Worm (Caenorhabditis elegans) whole organism, L1 larva: ENCODE results near the gene ZK470.4.
A peak's percentile ranks its signal among the peaks of the same experiment; 100 is the strongest.

Experiments used
- Y116A8C.19 ChIP-seq: sonication (generic microtip); optimal IDR thresholded peaks from 2 replicates; lab custom pipeline; 2016; ENCODE audit warnings: missing compliant biosample characterization, missing genetic modification characterization, borderline replicate concordance
- aly-2 ChIP-seq: fragments of 150-350 bp; optimal IDR thresholded peaks from 2 replicates; lab custom pipeline; 2014; ENCODE audit warnings: missing biosample characterization, missing genetic modification characterization
- ama-1 ChIP-seq: fragments of 150-350 bp; optimal IDR thresholded peaks from 2 replicates; lab custom pipeline; 2014
- blmp-1 ChIP-seq: fragments of 150-350 bp; optimal IDR thresholded peaks from 2 replicates; lab custom pipeline; 2014; ENCODE audit warnings: missing biosample characterization, missing genetic modification characterization
- ceh-8 ChIP-seq: fragments of 200-800 bp; sonication (Bioruptor generic); optimal IDR thresholded peaks from 2 replicates; lab custom pipeline; 2018; ENCODE audit warnings: mild to moderate bottlenecking, missing genetic modification characterization, moderate library complexity, missing compliant biosample characterization
- ceh-82 ChIP-seq, 3 experiments: fragments of 150-350 bp in 1 of 3; sonication (generic microtip) in 2 of 3; optimal IDR thresholded peaks; 2 replicates each; lab custom pipeline; 2014 to 2017; ENCODE audit warnings: missing biosample characterization in 3 of 3, missing genetic modification characterization in 3 of 3
- ces-1 ChIP-seq: fragments of 150-350 bp; optimal IDR thresholded peaks from 2 replicates; lab custom pipeline; 2014; ENCODE audit warnings: missing biosample characterization, missing genetic modification reagents, missing genetic modification characterization
- efl-1 ChIP-seq, 4 experiments: fragments of 150-350 bp; optimal IDR thresholded peaks in 3 of 4; peaks in 1 of 4; 1 replicate in 1 of 4; 2 replicates in 3 of 4; lab custom pipeline; 2014; ENCODE audit warnings: missing biosample characterization in 2 of 4, missing genetic modification characterization in 2 of 4, missing genetic modification reagents in 2 of 4
- egl-13 ChIP-seq: sonication (generic microtip); optimal IDR thresholded peaks from 2 replicates; lab custom pipeline; 2016; ENCODE audit warnings: missing genotype, missing genetic modification reagents, missing genetic modification characterization, missing compliant biosample characterization
- egl-27 ChIP-seq, 2 experiments: fragments of 150-350 bp in 1 of 2; sonication (generic microtip); optimal IDR thresholded peaks; 3 replicates each; lab custom pipeline; 2017 to 2018; ENCODE audit warnings: missing biosample characterization in 2 of 2, missing genetic modification characterization in 2 of 2, missing genetic modification reagents in 2 of 2
- elt-2 ChIP-seq: sonication (generic microtip); optimal IDR thresholded peaks from 2 replicates; lab custom pipeline; 2016; ENCODE audit warnings: missing genetic modification characterization, mild to moderate bottlenecking, inconsistent platforms, missing compliant biosample characterization, missing genetic modification reagents
- fkh-8 ChIP-seq: sonication (generic microtip); optimal IDR thresholded peaks from 2 replicates; lab custom pipeline; 2016; ENCODE audit warnings: mild to moderate bottlenecking, missing genetic modification characterization, missing compliant biosample characterization
- hlh-17 ChIP-seq: fragments of 200-800 bp; sonication (Bioruptor generic); optimal IDR thresholded peaks from 2 replicates; lab custom pipeline; 2018; ENCODE audit warnings: missing genetic modification characterization, mild to moderate bottlenecking, missing compliant biosample characterization, moderate library complexity, borderline replicate concordance
- hlh-4 ChIP-seq: sonication (generic microtip); optimal IDR thresholded peaks from 2 replicates; lab custom pipeline; 2016; ENCODE audit warnings: mild to moderate bottlenecking, missing genetic modification characterization, missing compliant biosample characterization
- hpl-2 ChIP-seq: fragments of 150-350 bp; optimal IDR thresholded peaks from 2 replicates; lab custom pipeline; 2014; ENCODE audit warnings: missing biosample characterization, missing genetic modification reagents, missing genetic modification characterization
- irx-1 ChIP-seq: sonication (generic microtip); optimal IDR thresholded peaks from 2 replicates; lab custom pipeline; 2016; ENCODE audit warnings: missing genetic modification characterization, missing compliant biosample characterization
- jun-1 ChIP-seq: fragments of 150-350 bp; optimal IDR thresholded peaks from 2 replicates; lab custom pipeline; 2014; ENCODE audit warnings: missing biosample characterization, missing genetic modification reagents, missing genetic modification characterization
- lin-13 ChIP-seq: fragments of 150-350 bp; optimal IDR thresholded peaks from 2 replicates; lab custom pipeline; 2014; ENCODE audit warnings: missing biosample characterization, missing genetic modification reagents, missing genetic modification characterization
- lin-35 ChIP-seq, 2 experiments: fragments of 150-350 bp; optimal IDR thresholded peaks; 2 replicates each; lab custom pipeline; 2014; ENCODE audit warnings: missing biosample characterization in 2 of 2, missing genetic modification characterization in 2 of 2, missing genetic modification reagents in 2 of 2
- lin-39 ChIP-seq: fragments of 150-350 bp; optimal IDR thresholded peaks from 2 replicates; lab custom pipeline; 2014; ENCODE audit warnings: missing biosample characterization, missing genetic modification reagents, missing genetic modification characterization
- lir-3 ChIP-seq: sonication (generic microtip); optimal IDR thresholded peaks from 2 replicates; lab custom pipeline; 2016; ENCODE audit warnings: mild to moderate bottlenecking, missing genetic modification characterization, moderate library complexity, missing compliant biosample characterization; ENCODE audit not compliant: poor library complexity
- lsy-2 ChIP-seq, 2 experiments: fragments of 150-350 bp; optimal IDR thresholded peaks; 2 replicates each; lab custom pipeline; 2014; ENCODE audit warnings: missing biosample characterization in 2 of 2, missing genetic modification characterization in 2 of 2
- mab-9 ChIP-seq: fragments of 200-800 bp; sonication (Bioruptor generic); IDR thresholded peaks from 2 replicates; pipeline ENCODE4 v1.3.6; 2022; ENCODE audit warnings: missing genetic modification reagents, missing genetic modification characterization, missing compliant biosample characterization
- mef-2 ChIP-seq: fragments of 150-350 bp; optimal IDR thresholded peaks from 2 replicates; lab custom pipeline; 2014; ENCODE audit warnings: missing biosample characterization, missing genetic modification characterization
- mep-1 ChIP-seq: fragments of 150-350 bp; optimal IDR thresholded peaks from 2 replicates; lab custom pipeline; 2014; ENCODE audit warnings: missing biosample characterization, missing genetic modification characterization
- nhr-12 ChIP-seq: sonication (generic microtip); optimal IDR thresholded peaks from 2 replicates; lab custom pipeline; 2017; ENCODE audit warnings: missing biosample characterization, missing genetic modification characterization
- nhr-20 ChIP-seq: sonication (generic microtip); optimal IDR thresholded peaks from 2 replicates; lab custom pipeline; 2016; ENCODE audit warnings: mild to moderate bottlenecking, missing genetic modification characterization, missing compliant biosample characterization
- nhr-47 ChIP-seq: sonication (generic microtip); optimal IDR thresholded peaks from 2 replicates; lab custom pipeline; 2016; ENCODE audit warnings: mild to moderate bottlenecking, missing genetic modification characterization, moderate library complexity, missing compliant biosample characterization
- nhr-71 ChIP-seq: sonication (generic microtip); optimal IDR thresholded peaks from 2 replicates; lab custom pipeline; 2016; ENCODE audit warnings: mild to moderate bottlenecking, missing genetic modification characterization, moderate library complexity, missing compliant biosample characterization
- nhr-76 ChIP-seq: sonication (generic microtip); optimal IDR thresholded peaks from 2 replicates; lab custom pipeline; 2017; ENCODE audit warnings: missing biosample characterization, missing genetic modification characterization
- nhr-77 ChIP-seq: fragments of 150-350 bp; optimal IDR thresholded peaks from 2 replicates; lab custom pipeline; 2014; ENCODE audit warnings: missing biosample characterization, missing genetic modification characterization
- nhr-84 ChIP-seq: sonication (generic microtip); optimal IDR thresholded peaks from 2 replicates; lab custom pipeline; 2017; ENCODE audit warnings: missing biosample characterization, missing genetic modification characterization
- nhr-85 ChIP-seq: sonication (generic microtip); peaks from one replicate; lab custom pipeline; 2016; ENCODE audit warnings: missing genetic modification characterization, inconsistent platforms, missing compliant biosample characterization
- nhr-90 ChIP-seq: sonication (generic microtip); optimal IDR thresholded peaks from 2 replicates; lab custom pipeline; 2016; ENCODE audit warnings: mild to moderate bottlenecking, missing genetic modification characterization, missing compliant biosample characterization; ENCODE audit not compliant: poor library complexity
- pax-3 ChIP-seq: fragments of 200-800 bp; sonication (Bioruptor generic); optimal IDR thresholded peaks from 2 replicates; lab custom pipeline; 2018; ENCODE audit warnings: mild to moderate bottlenecking, missing genetic modification characterization, moderate library complexity, missing compliant biosample characterization
- rnt-1 ChIP-seq: sonication (generic microtip); optimal IDR thresholded peaks from 2 replicates; lab custom pipeline; 2016; ENCODE audit warnings: mild to moderate bottlenecking, missing genetic modification characterization, moderate library complexity, missing compliant biosample characterization
- snpc-4 ChIP-seq: fragments of 150-350 bp; optimal IDR thresholded peaks from 2 replicates; lab custom pipeline; 2014; ENCODE audit warnings: missing biosample characterization, missing genetic modification characterization
- sox-4 ChIP-seq: sonication (generic microtip); optimal IDR thresholded peaks from 2 replicates; lab custom pipeline; 2016; ENCODE audit warnings: missing genetic modification characterization, missing compliant biosample characterization
- sptf-1 ChIP-seq: fragments of 150-350 bp; optimal IDR thresholded peaks from 2 replicates; lab custom pipeline; 2014; ENCODE audit warnings: missing biosample characterization, missing genetic modification characterization
- tlp-1 ChIP-seq: fragments of 150-350 bp; optimal IDR thresholded peaks from 2 replicates; lab custom pipeline; 2014; ENCODE audit warnings: missing biosample characterization, missing genetic modification characterization
- unc-130 ChIP-seq: fragments of 150-350 bp; optimal IDR thresholded peaks from 2 replicates; lab custom pipeline; 2017; ENCODE audit warnings: missing biosample characterization, missing genetic modification characterization, inconsistent platforms
- unc-30 ChIP-seq: sonication (generic microtip); optimal IDR thresholded peaks from 2 replicates; lab custom pipeline; 2017; ENCODE audit warnings: missing biosample characterization, missing genetic modification characterization
- unc-62 ChIP-seq: fragments of 150-350 bp; optimal IDR thresholded peaks from 2 replicates; lab custom pipeline; 2014; ENCODE audit warnings: missing biosample characterization, missing genetic modification reagents, missing genetic modification characterization
- unc-86 ChIP-seq: sonication (generic microtip); optimal IDR thresholded peaks from 2 replicates; lab custom pipeline; 2016; ENCODE audit warnings: missing genetic modification characterization, missing compliant biosample characterization
- zip-4 ChIP-seq: fragments of 200-800 bp; sonication (Bioruptor generic); optimal IDR thresholded peaks from 2 replicates; lab custom pipeline; 2018; ENCODE audit warnings: mild to moderate bottlenecking, missing genetic modification characterization, moderate library complexity, missing compliant biosample characterization
- ztf-11 ChIP-seq, 2 experiments: sonication (generic microtip); optimal IDR thresholded peaks; 2 replicates each; lab custom pipeline; 2016 to 2017; ENCODE audit warnings: missing genetic modification characterization in 2 of 2, missing biosample characterization in 1 of 2, missing compliant biosample characterization in 1 of 2
- ztf-4 ChIP-seq: fragments of 150-350 bp; optimal IDR thresholded peaks from 2 replicates; lab custom pipeline; 2014; ENCODE audit warnings: missing biosample characterization, missing genetic modification characterization

Gene ZK470.4

DNA sequence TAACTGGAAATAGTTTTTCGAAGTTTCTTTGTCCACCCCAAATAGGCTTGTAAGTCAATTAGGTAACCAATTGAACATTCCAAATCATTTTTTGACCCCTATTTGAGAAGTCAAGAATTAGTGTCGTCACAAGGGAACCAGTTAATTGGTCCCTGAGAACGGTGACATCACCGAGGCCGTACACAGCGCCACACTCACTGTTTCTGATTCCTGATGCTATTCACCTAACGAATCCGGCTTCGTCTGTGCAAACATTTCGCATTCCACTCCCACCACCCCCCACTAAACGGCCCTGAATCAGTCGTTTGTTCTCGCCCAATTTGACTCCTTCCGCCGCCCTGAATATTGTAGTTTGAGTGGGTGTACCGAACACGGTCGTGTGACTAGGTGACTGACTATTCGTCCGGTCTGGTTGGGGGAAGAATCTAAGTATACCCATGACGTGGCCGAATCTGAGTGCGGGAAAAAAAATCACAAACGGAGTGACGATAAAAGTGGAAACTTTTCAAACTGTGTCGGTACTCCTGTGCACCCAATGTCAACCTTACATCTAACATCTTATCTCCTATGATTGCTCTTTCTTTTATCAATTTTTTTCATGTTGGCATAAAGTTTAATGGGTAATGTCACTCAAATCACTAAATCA lies 4.7 kb upstream of the ZK470.4 start (continued):
- TF ChIP-seq unc-30 (tag; lab: Kevin White, UChicago) (no peak), nhr-71 (tag; lab: Kevin White, UChicago) (peak; percentile 28), nhr-90 (tag; lab: Kevin White, UChicago) (peak; percentile 16), nhr-85 (peak; percentile 76)

DNA sequence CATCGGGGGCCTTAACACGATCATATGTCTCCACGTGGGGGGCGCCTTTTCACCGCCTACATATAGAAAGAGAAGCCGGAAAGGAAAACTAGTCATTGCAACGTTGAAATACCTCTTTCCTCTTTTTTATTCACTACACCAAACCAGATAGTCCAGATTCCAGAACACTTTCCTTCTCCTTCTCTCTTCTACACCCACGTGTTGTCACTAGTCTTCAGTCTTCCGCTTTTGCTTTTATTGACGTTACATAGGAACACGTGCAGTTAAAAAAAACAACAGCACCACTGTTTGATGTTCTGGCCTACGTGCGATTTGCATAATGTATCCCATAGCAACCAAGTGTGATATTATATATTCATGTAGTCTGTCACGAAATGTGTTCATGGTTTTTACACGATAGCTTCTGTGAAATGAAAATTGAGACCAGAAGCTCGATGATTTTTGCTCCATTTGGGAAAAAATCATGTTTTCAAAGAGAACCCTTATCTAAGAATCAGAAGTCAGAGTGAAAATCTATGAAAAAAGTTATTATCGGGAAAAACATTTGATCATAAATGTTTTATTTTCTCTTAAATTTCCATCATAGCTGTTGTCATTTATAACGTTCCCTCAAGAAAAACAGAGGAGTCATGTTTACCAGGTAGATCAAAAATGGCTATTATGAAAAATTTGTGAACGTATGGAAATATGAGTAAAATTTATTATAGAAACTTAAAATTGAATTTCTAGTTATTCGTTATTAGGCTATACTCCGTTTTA lies 3.9 kb upstream of the ZK470.4 start:
- TF ChIP-seq lin-13 (GFP tag; lab: Kevin White, UChicago) (no peak), sox-4 (no peak), unc-62 (GFP tag; lab: Kevin White, UChicago) (no peak), ceh-8 (GFP tag; lab: Kevin White, UChicago) (no peak), lsy-2 (tag; optimal IDR thresholded peaks at IDR 0.05; lab: Kevin White, UChicago) (no peak), nhr-85 (no peak), hlh-4 (no peak), zip-4 (GFP tag; lab: Kevin White, UChicago) (no peak), aly-2 (tag; lab: Kevin White, UChicago) (no peak), egl-13 (tag; lab: Kevin White, UChicago) (no peak), jun-1 (tag; lab: Kevin White, UChicago) (no peak), ztf-11 (tag; optimal IDR thresholded peaks at IDR 0.05; lab: Kevin White, UChicago) (no peak), nhr-84 (tag; lab: Kevin White, UChicago) (no peak), lin-35 (GFP tag; optimal IDR thresholded peaks at IDR 0.05; lab: Kevin White, UChicago) (peak in 1 of 2 experiments; percentile 4), efl-1 (optimal IDR thresholded peaks at IDR 0.05; lab: Kevin White, UChicago) (no peak), efl-1 (GFP tag; optimal IDR thresholded peaks at IDR 0.05 in 1 of 2; lab: Kevin White, UChicago) (peak in 1 of 2 experiments; percentile 50), hpl-2 (GFP tag; lab: Kevin White, UChicago) (no peak), nhr-12 (tag; lab: Kevin White, UChicago) (no peak), elt-2 (tag; lab: Kevin White, UChicago) (no peak), sptf-1 (tag; lab: Kevin White, UChicago) (no peak), unc-86 (peak; percentile 19), snpc-4 (tag; lab: Kevin White, UChicago) (no peak), mef-2 (tag; lab: Kevin White, UChicago) (no peak), pax-3 (tag; lab: Kevin White, UChicago) (peak; percentile 3), nhr-20 (tag; lab: Kevin White, UChicago) (no peak), blmp-1 (peak; percentile 33), ama-1 (lab: Kevin White, UChicago) (no peak), rnt-1 (tag; lab: Kevin White, UChicago) (no peak), ztf-4 (tag; lab: Kevin White, UChicago) (peak; percentile 51), mab-9 (no peak), tlp-1 (tag; lab: Kevin White, UChicago) (no peak), unc-130 (tag; lab: Kevin White, UChicago) (no peak), lir-3 (tag; lab: Kevin White, UChicago) (no peak), nhr-47 (no peak), nhr-90 (tag; lab: Kevin White, UChicago) (no peak), ces-1 (no peak), irx-1 (tag; lab: Kevin White, UChicago) (no peak), ceh-82 (tag; optimal IDR thresholded peaks at IDR 0.05; lab: Kevin White, UChicago) (no peak), fkh-8 (tag; lab: Kevin White, UChicago) (peak; percentile 43), mep-1 (tag; lab: Kevin White, UChicago) (peak; percentile 50), egl-27 (tag; optimal IDR thresholded peaks at IDR 0.05; lab: Kevin White, UChicago) (no peak), nhr-76 (tag; lab: Kevin White, UChicago) (no peak), lin-39 (no peak), Y116A8C.19 (tag; lab: Kevin White, UChicago) (no peak), hlh-17 (GFP tag; lab: Kevin White, UChicago) (no peak), nhr-77 (tag; lab: Kevin White, UChicago) (no peak)
